Fruit fly (Drosophila melanogaster) whole organism: ENCODE measurements around the gene mRpL4.

ENCODE experiments used
- EcR ChIP-seq, 2 experiments: fragments of >200 bp; optimal IDR thresholded peaks; 2 replicates each; lab custom pipeline; 2017; ENCODE audit warnings: missing biosample characterization in 2 of 2, missing genetic modification characterization in 2 of 2, missing genetic modification reagents in 2 of 2
- pan ChIP-seq: fragments of >200 bp; optimal IDR thresholded peaks from 2 replicates; lab custom pipeline; 2017
- psq ChIP-seq: fragments of >200 bp; optimal IDR thresholded peaks from 2 replicates; lab custom pipeline; 2017
- usp ChIP-seq: fragments of >200 bp; optimal IDR thresholded peaks from 2 replicates; lab custom pipeline; 2017; ENCODE audit warnings: missing biosample characterization, missing genetic modification characterization, mixed read lengths

- no peak for TF ChIP-seq pan (lab: Kevin White, UChicago)
- no peak for TF ChIP-seq psq (lab: Kevin White, UChicago)
- TF ChIP-seq EcR (GFP tag; optimal IDR thresholded peaks at IDR 0.05; lab: Kevin White, UChicago) = no peak
- TF ChIP-seq usp = no peak
Observed at dm6 chr2L:16293703-16294233, 35.2 kb downstream of the mRpL4 start, which contains the start of gene Cyp303a1.
